Worm (Caenorhabditis elegans) whole organism, young adult: ENCODE data around the gene gst-44.
"Not testable (repeated sequence)": the region's sequence is repeated elsewhere in the genome, so short reads cannot be mapped to it uniquely, and the experiment has no call there.

Experiments
- D2030.7 ChIP-seq: fragments of 200-800 bp; sonication (Bioruptor generic); IDR thresholded peaks from 2 replicates; pipeline ENCODE4 v1.3.6; 2022; ENCODE audit warnings: missing genetic modification reagents, missing genetic modification characterization, missing compliant biosample characterization
- F23B12.7 ChIP-seq: sonication (generic microtip); optimal IDR thresholded peaks from 2 replicates; lab custom pipeline; 2017; ENCODE audit warnings: missing genetic modification characterization, mild to moderate bottlenecking, missing compliant biosample characterization, antibody characterized with exemption, moderate library complexity; ENCODE audit not compliant: insufficient read depth
- F33H1.4 ChIP-seq: fragments of 200-800 bp; sonication (Bioruptor generic); IDR thresholded peaks from 2 replicates; pipeline ENCODE4 v1.3.6; 2022; ENCODE audit warnings: missing genetic modification reagents, missing genetic modification characterization, missing compliant biosample characterization
- F49E8.2 ChIP-seq: sonication (generic microtip); optimal IDR thresholded peaks from 3 replicates; lab custom pipeline; 2017; ENCODE audit warnings: missing genetic modification characterization, mild to moderate bottlenecking, missing compliant biosample characterization, antibody characterized with exemption, moderate library complexity; ENCODE audit not compliant: insufficient read depth
- F55B11.4 ChIP-seq: sonication (generic microtip); optimal IDR thresholded peaks from 2 replicates; lab custom pipeline; 2016; ENCODE audit warnings: missing compliant biosample characterization, missing genetic modification characterization, borderline replicate concordance; ENCODE audit not compliant: insufficient read depth
- F57A8.1 ChIP-seq: fragments of 200-800 bp; sonication (Bioruptor generic); optimal IDR thresholded peaks from 2 replicates; lab custom pipeline; 2018; ENCODE audit warnings: mild to moderate bottlenecking, missing genetic modification characterization, moderate library complexity, missing compliant biosample characterization
- F57C9.4 ChIP-seq: sonication (generic microtip); optimal IDR thresholded peaks from 2 replicates; lab custom pipeline; 2017; ENCODE audit warnings: mild to moderate bottlenecking, missing genetic modification characterization, missing compliant biosample characterization
- T07F8.4 ChIP-seq: sonication (generic microtip); optimal IDR thresholded peaks from 2 replicates; lab custom pipeline; 2016; ENCODE audit warnings: mild to moderate bottlenecking, missing genetic modification characterization, moderate library complexity, missing compliant biosample characterization
- akir-1 ChIP-seq: fragments of 200-800 bp; sonication (Bioruptor generic); optimal IDR thresholded peaks from 2 replicates; lab custom pipeline; 2018; ENCODE audit warnings: mild to moderate bottlenecking, missing genetic modification characterization, moderate library complexity, missing compliant biosample characterization
- atf-7 ChIP-seq: sonication (generic microtip); optimal IDR thresholded peaks from 2 replicates; lab custom pipeline; 2017; ENCODE audit warnings: mild to moderate bottlenecking, missing genetic modification characterization, missing compliant biosample characterization
- attf-3 ChIP-seq: fragments of 200-800 bp; sonication (Bioruptor generic); conservative IDR thresholded peaks from 2 replicates; pipeline ENCODE4 v1.3.6; 2022; ENCODE audit warnings: missing genetic modification reagents, missing genetic modification characterization, missing compliant biosample characterization
- attf-6 ChIP-seq: fragments of 200-800 bp; sonication (Bioruptor generic); IDR thresholded peaks from 2 replicates; pipeline ENCODE4 v1.3.6; 2022; ENCODE audit warnings: missing genetic modification reagents, missing genetic modification characterization, missing compliant biosample characterization
- ceh-40 ChIP-seq: fragments of 200-800 bp; sonication (Bioruptor generic); IDR thresholded peaks from 2 replicates; pipeline ENCODE4 v1.3.6; 2022; ENCODE audit warnings: missing genetic modification characterization, missing compliant biosample characterization
- ceh-58 ChIP-seq: fragments of 200-800 bp; sonication (Bioruptor generic); IDR thresholded peaks from 2 replicates; pipeline ENCODE4 v1.3.6; 2022; ENCODE audit warnings: missing genetic modification characterization, missing compliant biosample characterization
- dpff-1 ChIP-seq: sonication (generic microtip); optimal IDR thresholded peaks from 2 replicates; lab custom pipeline; 2017; ENCODE audit warnings: mild to moderate bottlenecking, missing genetic modification characterization, missing compliant biosample characterization
- dpl-1 ChIP-seq: fragments of 150-350 bp; optimal IDR thresholded peaks from 2 replicates; lab custom pipeline; 2014; ENCODE audit warnings: missing biosample characterization, missing genetic modification reagents, missing genetic modification characterization
- ets-4 ChIP-seq: fragments of 200-800 bp; sonication (Bioruptor generic); optimal IDR thresholded peaks from 2 replicates; lab custom pipeline; 2018; ENCODE audit warnings: mild to moderate bottlenecking, missing genetic modification characterization, missing compliant biosample characterization
- fkh-3 ChIP-seq: sonication (generic microtip); optimal IDR thresholded peaks from 2 replicates; lab custom pipeline; 2016; ENCODE audit warnings: mild to moderate bottlenecking, missing genetic modification characterization, missing compliant biosample characterization
- hmg-20 ChIP-seq: fragments of 200-800 bp; sonication (Bioruptor generic); IDR thresholded peaks from 2 replicates; pipeline ENCODE4 v1.3.6; 2022; ENCODE audit warnings: missing genetic modification reagents, missing genetic modification characterization, missing compliant biosample characterization
- let-526 ChIP-seq: fragments of 200-800 bp; sonication (Bioruptor generic); IDR thresholded peaks from 2 replicates; pipeline ENCODE4 v1.3.6; 2022; ENCODE audit warnings: missing genetic modification reagents, missing genetic modification characterization, missing compliant biosample characterization
- mxl-1 ChIP-seq: sonication (generic microtip); optimal IDR thresholded peaks from 2 replicates; lab custom pipeline; 2016; ENCODE audit warnings: missing genetic modification characterization, missing compliant biosample characterization
- nfya-1 ChIP-seq: sonication (generic microtip); optimal IDR thresholded peaks from 2 replicates; lab custom pipeline; 2017; ENCODE audit warnings: antibody characterized with exemption, missing compliant biosample characterization, missing genetic modification characterization, borderline replicate concordance; ENCODE audit not compliant: insufficient read depth
- nhr-27 ChIP-seq: fragments of 200-800 bp; sonication (Bioruptor generic); optimal IDR thresholded peaks from 2 replicates; lab custom pipeline; 2018; ENCODE audit warnings: mild to moderate bottlenecking, missing genetic modification characterization, moderate library complexity, missing compliant biosample characterization
- pha-4 ChIP-seq: fragments of 150-350 bp; sonication (generic microtip); optimal IDR thresholded peaks from 2 replicates; lab custom pipeline; 2014; ENCODE audit warnings: missing biosample characterization, missing genetic modification reagents, missing genetic modification characterization
- snpc-3.4 ChIP-seq: sonication (generic microtip); optimal IDR thresholded peaks from 2 replicates; lab custom pipeline; 2017; ENCODE audit warnings: missing genetic modification characterization, mild to moderate bottlenecking, missing compliant biosample characterization, antibody characterized with exemption, moderate library complexity, missing genotype, missing genetic modification reagents
- sptf-2 ChIP-seq: fragments of 200-800 bp; sonication (Bioruptor generic); optimal IDR thresholded peaks from 2 replicates; lab custom pipeline; 2018; ENCODE audit warnings: mild to moderate bottlenecking, missing genetic modification characterization, missing compliant biosample characterization
- tbp1 ChIP-seq: fragments of 200-800 bp; sonication (Bioruptor generic); optimal IDR thresholded peaks from 2 replicates; lab custom pipeline; 2018; ENCODE audit warnings: mild to moderate bottlenecking, missing genetic modification characterization, missing compliant biosample characterization
- tbx-9 ChIP-seq: sonication (generic microtip); optimal IDR thresholded peaks from 2 replicates; lab custom pipeline; 2016; ENCODE audit warnings: borderline replicate concordance, missing genetic modification characterization, inconsistent platforms, missing compliant biosample characterization
- unc-130 ChIP-seq: sonication (generic microtip); optimal IDR thresholded peaks from 2 replicates; lab custom pipeline; 2016; ENCODE audit warnings: missing genetic modification reagents, missing genetic modification characterization, missing compliant biosample characterization
- zfh-2 ChIP-seq: fragments of 200-800 bp; sonication (Bioruptor generic); conservative IDR thresholded peaks from 2 replicates; pipeline ENCODE4 v1.3.6; 2022; ENCODE audit warnings: missing genetic modification reagents, missing genetic modification characterization, missing compliant biosample characterization
- zim-3 ChIP-seq: sonication (generic microtip); optimal IDR thresholded peaks from 2 replicates; lab custom pipeline; 2017; ENCODE audit warnings: mild to moderate bottlenecking, missing genetic modification characterization, moderate library complexity, missing compliant biosample characterization
- ztf-26 ChIP-seq: sonication (generic microtip); optimal IDR thresholded peaks from 2 replicates; lab custom pipeline; 2017; ENCODE audit warnings: missing genetic modification characterization, missing compliant biosample characterization
- ztf-28 ChIP-seq: fragments of 200-800 bp; sonication (Bioruptor generic); IDR thresholded peaks from 2 replicates; pipeline ENCODE4 v1.3.6; 2022; ENCODE audit warnings: missing genetic modification reagents, missing genetic modification characterization, missing compliant biosample characterization
- ztf-3 ChIP-seq: fragments of 200-800 bp; sonication (Bioruptor generic); optimal IDR thresholded peaks from 2 replicates; lab custom pipeline; 2018; ENCODE audit warnings: mild to moderate bottlenecking, missing genetic modification characterization, missing compliant biosample characterization

Gene gst-44

DNA sequence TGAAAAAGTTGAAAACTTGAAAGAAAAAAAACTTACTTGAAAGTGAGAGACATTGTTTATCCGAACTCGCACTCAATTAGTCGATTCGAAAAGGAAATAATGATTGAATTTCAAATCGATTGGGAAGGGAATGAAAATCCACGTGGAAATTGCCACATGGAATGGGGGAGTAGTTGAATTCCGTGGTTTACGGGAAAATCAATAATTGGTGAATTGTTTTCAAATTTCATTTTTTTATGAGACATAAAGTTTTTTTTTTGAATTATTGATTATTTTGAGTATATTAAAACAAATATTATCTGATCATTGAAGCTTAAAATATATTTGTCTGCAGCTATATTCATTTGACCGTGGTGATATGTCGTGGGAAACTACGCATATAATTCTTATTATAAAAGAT, 12.8 kb upstream of the gst-44 start, which contains the start of gene F13A7.1 (continued):
- TF ChIP-seq ztf-3 (GFP tag; lab: Kevin White, UChicago), result no peak
- no peak for TF ChIP-seq ztf-26
- no peak for TF ChIP-seq F49E8.2 (tag; lab: Kevin White, UChicago)

DNA sequence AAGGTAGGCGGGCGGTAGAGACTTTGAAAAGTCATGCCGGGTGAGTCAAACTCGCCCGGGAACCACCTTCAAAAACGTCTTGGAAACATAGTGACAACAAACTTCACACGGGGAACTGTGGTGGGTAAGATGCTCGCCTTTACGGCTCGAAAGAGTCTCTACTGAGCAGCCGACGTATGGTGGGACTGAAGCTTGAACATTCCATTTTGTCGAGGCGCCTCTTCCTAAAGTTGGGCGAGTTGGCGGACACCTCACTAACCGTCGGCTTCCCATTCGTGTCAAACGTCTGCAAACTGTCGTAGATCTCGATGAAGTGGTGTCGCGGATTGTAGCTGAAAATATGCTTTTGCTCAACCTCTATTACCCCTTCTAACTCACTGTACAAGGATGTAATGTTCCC, 7.7 kb upstream of the gst-44 start:
- TF ChIP-seq zim-3 (tag; lab: Kevin White, UChicago), result no peak
- TF ChIP-seq tbx-9, result no peak
- TF ChIP-seq attf-3 (GFP tag; lab: Robert Waterston, UW), result no peak
- no peak for TF ChIP-seq D2030.7 (GFP tag; lab: Robert Waterston, UW)
- TF ChIP-seq ztf-26, result no peak
- TF ChIP-seq sptf-2 (GFP tag; lab: Kevin White, UChicago), result no peak
- no peak for TF ChIP-seq pha-4 (tag; lab: Kevin White, UChicago)
- TF ChIP-seq attf-6 (GFP tag; lab: Robert Waterston, UW), result no peak
- no peak for TF ChIP-seq zfh-2 (GFP tag; lab: Robert Waterston, UW)
- TF ChIP-seq let-526, result no peak
- TF ChIP-seq ets-4 (GFP tag; lab: Kevin White, UChicago), result no peak
- TF ChIP-seq nhr-27 (tag; lab: Kevin White, UChicago), result no peak
- TF ChIP-seq F23B12.7 (tag; lab: Kevin White, UChicago), result no peak
- TF ChIP-seq F57A8.1, result no peak
- TF ChIP-seq, all 124 proteins: peak for 0

DNA sequence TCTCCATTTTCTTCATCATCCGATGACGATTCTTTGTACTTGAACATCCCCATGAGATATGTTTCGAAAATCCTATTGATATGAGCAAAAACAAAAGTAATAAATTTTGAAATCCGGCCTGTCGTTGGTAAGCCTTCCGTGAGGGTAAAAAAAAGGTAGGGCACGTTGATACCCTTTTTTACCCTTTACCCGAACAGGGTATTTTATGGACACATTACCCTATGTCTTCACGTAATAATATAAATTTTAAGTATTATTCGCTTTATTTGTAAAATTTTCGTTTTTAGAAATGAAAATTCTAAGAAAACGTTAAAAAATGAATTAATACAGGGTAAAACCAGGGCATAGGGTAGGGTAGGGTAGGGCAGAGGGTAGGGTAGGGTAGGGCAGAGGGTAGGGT, 7.0 kb upstream of the gst-44 start, which contains the start of gene F13A7.7:
TSS of gene F13A7.7 (minus strand) at position 101 of the 400 bp plus-strand sequence.
- not testable (repeated sequence) for TF ChIP-seq ztf-28 (GFP tag; lab: Robert Waterston, UW); F57C9.4; fkh-3

DNA sequence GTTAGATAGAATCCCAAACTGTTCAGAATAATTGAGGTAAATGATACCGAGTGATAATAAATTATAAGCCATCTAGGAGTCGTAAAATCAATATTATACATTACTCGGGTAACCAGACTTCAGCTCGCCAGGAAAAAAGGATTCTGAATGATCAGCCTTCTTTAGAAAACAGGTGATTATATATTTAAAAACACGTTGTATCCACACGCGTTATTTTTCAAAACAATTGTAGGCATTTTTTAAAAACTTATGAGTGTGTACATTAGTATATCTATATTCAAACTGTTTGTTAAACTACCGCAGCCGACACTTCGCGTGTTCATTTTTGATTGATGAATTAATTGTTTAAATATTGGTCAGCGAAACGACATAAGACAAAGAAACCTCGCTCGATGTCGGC, 2.4 kb upstream of the gst-44 start, which contains the start of gene sri-65:
TSS of gene sri-65 (minus strand) at position 101 of the 400 bp plus-strand sequence.
- TF ChIP-seq mxl-1 (tag; lab: Kevin White, UChicago) (no peak), T07F8.4 (tag; lab: Kevin White, UChicago) (no peak), ceh-58 (no peak), atf-7 (tag; lab: Kevin White, UChicago) (no peak), snpc-3.4 (tag; lab: Kevin White, UChicago) (no peak), ceh-40 (no peak), unc-130 (GFP tag; lab: Kevin White, UChicago) (no peak), tbp1 (no peak), F33H1.4 (GFP tag; lab: Robert Waterston, UW) (no peak), attf-6 (GFP tag; lab: Robert Waterston, UW) (no peak), nfya-1 (tag; lab: Kevin White, UChicago) (no peak), F55B11.4 (tag; lab: Kevin White, UChicago) (no peak), F57A8.1 (no peak), akir-1 (GFP tag; lab: Kevin White, UChicago) (no peak), dpl-1 (GFP tag; lab: Kevin White, UChicago) (no peak), dpff-1 (tag; lab: Kevin White, UChicago) (no peak), hmg-20 (no peak)
